Worm (Caenorhabditis elegans) whole organism, L4 larva: ENCODE measurements around the gene F42G4.6.

Experiments
- R02D3.7 ChIP-seq: fragments of 150-350 bp; sonication (generic microtip); optimal IDR thresholded peaks from 3 replicates; lab custom pipeline; 2014; ENCODE audit warnings: missing biosample characterization, missing genetic modification characterization
- aly-2 ChIP-seq: sonication (generic microtip); optimal IDR thresholded peaks from 2 replicates; lab custom pipeline; 2018; ENCODE audit warnings: missing biosample characterization, missing genetic modification characterization
- ctbp-1 ChIP-seq: fragments of 200-800 bp; sonication (Bioruptor generic); IDR thresholded peaks from 2 replicates; pipeline ENCODE4 v1.3.6; 2022; ENCODE audit warnings: missing genetic modification reagents, missing genetic modification characterization, missing compliant biosample characterization
- daf-12 ChIP-seq: fragments of 150-350 bp; optimal IDR thresholded peaks from 2 replicates; lab custom pipeline; 2014; ENCODE audit warnings: missing biosample characterization, missing genetic modification reagents, missing genetic modification characterization
- egl-43 ChIP-seq: fragments of 200-800 bp; sonication (Bioruptor generic); IDR thresholded peaks from 2 replicates; pipeline ENCODE4 v1.3.6; 2022; ENCODE audit warnings: missing genetic modification reagents, missing genetic modification characterization, missing compliant biosample characterization
- lin-13 ChIP-seq: fragments of 150-350 bp; optimal IDR thresholded peaks from 2 replicates; lab custom pipeline; 2014; ENCODE audit warnings: missing biosample characterization, missing genetic modification reagents, missing genetic modification characterization
- mdl-1 ChIP-seq, 2 experiments: fragments of 150-350 bp in 1 of 2; sonication (generic microtip) in 1 of 2; optimal IDR thresholded peaks; 2 replicates each; lab custom pipeline; 2014 to 2017; ENCODE audit warnings: missing biosample characterization in 2 of 2, missing genetic modification characterization in 2 of 2
- nhr-237 ChIP-seq: sonication (generic microtip); optimal IDR thresholded peaks from 2 replicates; lab custom pipeline; 2017; ENCODE audit warnings: missing biosample characterization, missing genetic modification characterization
- nhr-48 ChIP-seq: sonication (generic microtip); optimal IDR thresholded peaks from 2 replicates; lab custom pipeline; 2016; ENCODE audit warnings: mild to moderate bottlenecking, missing genetic modification characterization, missing compliant biosample characterization
- pha-4 ChIP-seq, 2 experiments: fragments of 150-350 bp in 1 of 2; fragments of 200-800 bp in 1 of 2; sonication (Bioruptor generic) in 1 of 2; IDR thresholded peaks in 1 of 2; optimal IDR thresholded peaks in 1 of 2; 2 replicates each; pipeline versions ENCODE4 v1.3.6 to Lab custom; 2014 to 2022; ENCODE audit warnings: missing genetic modification characterization in 2 of 2, missing genetic modification reagents in 2 of 2, missing biosample characterization in 1 of 2, missing compliant biosample characterization in 1 of 2
- snpc-4 ChIP-seq: fragments of 150-350 bp; optimal IDR thresholded peaks from 2 replicates; lab custom pipeline; 2014; ENCODE audit warnings: missing biosample characterization, missing genetic modification characterization
- spr-1 ChIP-seq: sonication (generic microtip); optimal IDR thresholded peaks from 2 replicates; lab custom pipeline; 2016; ENCODE audit warnings: mild to moderate bottlenecking, missing genetic modification characterization, missing compliant biosample characterization
- unc-130 ChIP-seq: sonication (generic microtip); optimal IDR thresholded peaks from 2 replicates; lab custom pipeline; 2016; ENCODE audit warnings: missing genetic modification reagents, missing genetic modification characterization, missing compliant biosample characterization
- zip-11 ChIP-seq: fragments of 200-800 bp; sonication (Bioruptor generic); IDR thresholded peaks from 2 replicates; pipeline ENCODE4 v1.3.6; 2022; ENCODE audit warnings: missing genetic modification characterization, missing compliant biosample characterization

ce11 chrII:13073742-13074141, 5.4 kb upstream of the F42G4.6 start:
- TF ChIP-seq zip-11 (GFP tag; lab: Robert Waterston, UW), result no peak
- TF ChIP-seq R02D3.7 (tag; lab: Kevin White, UChicago), result no peak
- TF ChIP-seq daf-12 (tag; lab: Kevin White, UChicago), result no peak
- TF ChIP-seq lin-13 (GFP tag; lab: Kevin White, UChicago), result no peak
- no peak for TF ChIP-seq unc-130 (GFP tag; lab: Kevin White, UChicago)
- no peak for TF ChIP-seq spr-1 (tag; lab: Kevin White, UChicago)
- TF ChIP-seq nhr-48 (tag; lab: Kevin White, UChicago), result no peak
- no peak for TF ChIP-seq mdl-1 (tag; optimal IDR thresholded peaks at IDR 0.05; lab: Kevin White, UChicago)
- TF ChIP-seq snpc-4, result no peak
- no peak for TF ChIP-seq aly-2 (tag; lab: Kevin White, UChicago)
- TF ChIP-seq pha-4 (GFP tag; IDR thresholded peaks at IDR 0.05; lab: Robert Waterston, UW), result no peak
- TF ChIP-seq pha-4 (tag; optimal IDR thresholded peaks at IDR 0.05; lab: Kevin White, UChicago), result no peak
- TF ChIP-seq ctbp-1, result no peak
- no peak for TF ChIP-seq nhr-237 (tag; lab: Kevin White, UChicago)
- TF ChIP-seq egl-43 (GFP tag; lab: Robert Waterston, UW), result no peak
